Fruit fly (Drosophila melanogaster) whole organism, embryonic: ENCODE measurements around the gene GstO2.

Source experiments
- Blimp-1 ChIP-seq: fragments of 200-800 bp; sonication (Bioruptor generic); optimal IDR thresholded peaks from 3 replicates; lab custom pipeline; 2018; ENCODE audit warnings: missing biosample characterization, missing genetic modification characterization, mild to moderate bottlenecking, moderate library complexity, missing genetic modification reagents
- C15 ChIP-seq: fragments of 200-800 bp; sonication (Bioruptor generic); IDR thresholded peaks from 3 replicates; pipeline ENCODE4 v1.3.6; 2022; ENCODE audit warnings: missing biosample characterization, missing genetic modification characterization
- CG10366 ChIP-seq: fragments of 200-800 bp; sonication (Bioruptor generic); IDR thresholded peaks from 2 replicates; pipeline ENCODE4 v1.3.6; 2022; ENCODE audit warnings: missing biosample characterization, missing genetic modification characterization
- CG11696 ChIP-seq: fragments of 200-800 bp; sonication (Bioruptor generic); IDR thresholded peaks from 2 replicates; pipeline ENCODE4 v1.3.6; 2022; ENCODE audit warnings: missing biosample characterization, missing genetic modification characterization
- CG14860 ChIP-seq: fragments of 200-800 bp; sonication (Bioruptor generic); IDR thresholded peaks from 3 replicates; pipeline ENCODE4 v1.3.6; 2022; ENCODE audit warnings: missing biosample characterization, missing genetic modification characterization; ENCODE audit not compliant: partially characterized antibody
- CG15514 ChIP-seq: fragments of 200-800 bp; sonication (Bioruptor generic); optimal IDR thresholded peaks from 3 replicates; lab custom pipeline; 2017; ENCODE audit warnings: missing biosample characterization, missing genetic modification characterization, mild to moderate bottlenecking, moderate library complexity, missing genetic modification reagents
- CG15601 ChIP-seq: fragments of 200-800 bp; sonication (Bioruptor generic); optimal IDR thresholded peaks from 3 replicates; lab custom pipeline; 2019; ENCODE audit warnings: missing biosample characterization, mild to moderate bottlenecking, missing genetic modification characterization, moderate library complexity
- CG15696 ChIP-seq: fragments of 200-800 bp; sonication (Bioruptor generic); optimal IDR thresholded peaks from 2 replicates; lab custom pipeline; 2019; ENCODE audit warnings: missing biosample characterization, mild to moderate bottlenecking, missing genetic modification characterization, moderate library complexity
- CG16813 ChIP-seq: fragments of 200-800 bp; sonication (Bioruptor generic); IDR thresholded peaks from 3 replicates; pipeline ENCODE4 v1.3.6; 2022; ENCODE audit warnings: missing biosample characterization, missing genetic modification characterization; ENCODE audit not compliant: partially characterized antibody
- CG16815 ChIP-seq: fragments of 200-800 bp; sonication (Bioruptor generic); optimal IDR thresholded peaks from 3 replicates; lab custom pipeline; 2017; ENCODE audit warnings: missing biosample characterization, mild to moderate bottlenecking, missing genetic modification characterization
- CG18599 ChIP-seq: fragments of 200-800 bp; sonication (Bioruptor generic); optimal IDR thresholded peaks from 3 replicates; lab custom pipeline; 2017; ENCODE audit warnings: missing biosample characterization, missing genetic modification characterization, mild to moderate bottlenecking, moderate library complexity, missing genetic modification reagents
- CG2712 ChIP-seq: fragments of 200-800 bp; optimal IDR thresholded peaks from 3 replicates; lab custom pipeline; 2019; ENCODE audit warnings: missing biosample characterization, mild to moderate bottlenecking, missing genetic modification characterization, moderate library complexity
- CG3995 ChIP-seq: fragments of 200-800 bp; sonication (Bioruptor generic); optimal IDR thresholded peaks from 3 replicates; lab custom pipeline; 2016; ENCODE audit warnings: missing biosample characterization, missing genetic modification characterization
- CG4360 ChIP-seq: fragments of 200-800 bp; sonication (Bioruptor generic); IDR thresholded peaks from 2 replicates; pipeline ENCODE4 v1.3.6; 2022; ENCODE audit warnings: missing biosample characterization, missing genetic modification characterization
- CG7556 ChIP-seq: fragments of 200-800 bp; sonication (Bioruptor generic); optimal IDR thresholded peaks from 2 replicates; lab custom pipeline; 2017; ENCODE audit warnings: missing biosample characterization, mild to moderate bottlenecking, missing genetic modification characterization
- CG8388 ChIP-seq: fragments of 200-800 bp; sonication (Bioruptor generic); optimal IDR thresholded peaks from 2 replicates; lab custom pipeline; 2019; ENCODE audit warnings: missing biosample characterization, mild to moderate bottlenecking, missing genetic modification characterization, moderate library complexity
- CG8478 ChIP-seq: fragments of >200 bp; optimal IDR thresholded peaks from 2 replicates; lab custom pipeline; 2018
- CG8924 ChIP-seq: fragments of 200-800 bp; optimal IDR thresholded peaks from 3 replicates; lab custom pipeline; 2019; ENCODE audit warnings: missing biosample characterization, mild to moderate bottlenecking, missing genetic modification characterization, moderate library complexity
- CG9932 ChIP-seq: fragments of 200-800 bp; sonication (Bioruptor generic); IDR thresholded peaks from 2 replicates; pipeline ENCODE4 v1.3.6; 2022; ENCODE audit warnings: missing biosample characterization, missing genetic modification characterization
- D19B ChIP-seq: fragments of 200-800 bp; sonication (Bioruptor generic); optimal IDR thresholded peaks from 2 replicates; lab custom pipeline; 2017; ENCODE audit warnings: missing biosample characterization, mild to moderate bottlenecking, missing genetic modification characterization
- Elba2 ChIP-seq: fragments of 200-800 bp; sonication (Bioruptor generic); optimal IDR thresholded peaks from 3 replicates; lab custom pipeline; 2016; ENCODE audit warnings: missing biosample characterization, missing genetic modification characterization
- Fer3 ChIP-seq: fragments of 200-800 bp; sonication (Bioruptor generic); optimal IDR thresholded peaks from 2 replicates; lab custom pipeline; 2018; ENCODE audit warnings: missing biosample characterization, mild to moderate bottlenecking, missing genetic modification characterization, moderate library complexity
- NFAT ChIP-seq: fragments of 200-800 bp; sonication (Bioruptor generic); IDR thresholded peaks from 2 replicates; pipeline ENCODE4 v1.3.6; 2022; ENCODE audit warnings: missing biosample characterization, missing genetic modification characterization
- Ptx1 ChIP-seq: fragments of 200-800 bp; sonication (Bioruptor generic); IDR thresholded peaks from 2 replicates; pipeline ENCODE4 v1.3.6; 2022; ENCODE audit warnings: missing biosample characterization, missing genetic modification characterization
- Sin3A ChIP-seq: fragments of >200 bp; optimal IDR thresholded peaks from 2 replicates; lab custom pipeline; 2018
- Six4 ChIP-seq: fragments of 200-800 bp; sonication (Bioruptor generic); optimal IDR thresholded peaks from 2 replicates; lab custom pipeline; 2016; ENCODE audit warnings: missing biosample characterization, missing genetic modification characterization
- Sox100B ChIP-seq: fragments of 200-800 bp; sonication (Bioruptor generic); optimal IDR thresholded peaks from 3 replicates; lab custom pipeline; 2018; ENCODE audit warnings: missing biosample characterization, mild to moderate bottlenecking, missing genetic modification characterization
- Tbp ChIP-seq: fragments of >200 bp; optimal IDR thresholded peaks from 2 replicates; lab custom pipeline; 2018; ENCODE audit warnings: missing biosample characterization, missing genetic modification characterization
- Xrp1 ChIP-seq: fragments of 200-800 bp; sonication (Bioruptor generic); IDR thresholded peaks from 2 replicates; pipeline ENCODE4 v1.3.6; 2022; ENCODE audit warnings: missing biosample characterization, missing genetic modification characterization
- ac ChIP-seq: fragments of 200-800 bp; sonication (Bioruptor generic); optimal IDR thresholded peaks from 3 replicates; lab custom pipeline; 2017; ENCODE audit warnings: missing biosample characterization, mild to moderate bottlenecking, missing genetic modification characterization
- ato ChIP-seq: fragments of 200-800 bp; sonication (Bioruptor generic); IDR thresholded peaks from 2 replicates; pipeline ENCODE4 v1.3.6; 2022; ENCODE audit warnings: missing biosample characterization, missing genetic modification characterization; ENCODE audit not compliant: partially characterized antibody
- bbx ChIP-seq: fragments of 200-800 bp; sonication (Bioruptor generic); IDR thresholded peaks from 2 replicates; pipeline ENCODE4 v1.3.6; 2022; ENCODE audit warnings: missing biosample characterization, missing genetic modification characterization; ENCODE audit not compliant: partially characterized antibody
- chif ChIP-seq, 2 experiments: fragments of 200-800 bp; sonication (Bioruptor generic); optimal IDR thresholded peaks; 3 replicates each; lab custom pipeline; 2016; ENCODE audit warnings: missing biosample characterization in 2 of 2, missing genetic modification characterization in 2 of 2
- dimm ChIP-seq: fragments of 200-800 bp; sonication (Bioruptor generic); IDR thresholded peaks from 2 replicates; pipeline ENCODE4 v1.3.6; 2022; ENCODE audit warnings: missing biosample characterization, missing genetic modification characterization
- dpn ChIP-seq, 2 experiments: fragments of 200-800 bp; sonication (Bioruptor generic); optimal IDR thresholded peaks; 3 replicates each; lab custom pipeline; 2016; ENCODE audit warnings: missing biosample characterization in 2 of 2, missing genetic modification characterization in 2 of 2
- gcm2 ChIP-seq: fragments of 200-800 bp; sonication (Bioruptor generic); optimal IDR thresholded peaks from 2 replicates; lab custom pipeline; 2016; ENCODE audit warnings: missing biosample characterization, missing genetic modification characterization
- grn ChIP-seq: fragments of 200-800 bp; sonication (Bioruptor generic); optimal IDR thresholded peaks from 3 replicates; lab custom pipeline; 2017; ENCODE audit warnings: missing biosample characterization, missing genetic modification characterization
- gro ChIP-seq: fragments of 200-800 bp; sonication (Bioruptor generic); optimal IDR thresholded peaks from 2 replicates; lab custom pipeline; 2016; ENCODE audit warnings: missing biosample characterization, missing genetic modification characterization
- hkb ChIP-seq, 2 experiments: fragments of 200-800 bp in 1 of 2; fragments of >200 bp in 1 of 2; sonication (Bioruptor generic) in 1 of 2; IDR thresholded peaks in 1 of 2; optimal IDR thresholded peaks in 1 of 2; 2 replicates each; pipeline versions ENCODE4 v1.3.6 to Lab custom; 2017 to 2022; ENCODE audit warnings: missing biosample characterization in 1 of 2, missing genetic modification characterization in 1 of 2
- ken ChIP-seq: fragments of 200-800 bp; sonication (Bioruptor generic); IDR thresholded peaks from 3 replicates; pipeline ENCODE4 v1.3.6; 2022; ENCODE audit warnings: missing biosample characterization, missing genetic modification characterization
- mam ChIP-seq: fragments of 200-800 bp; sonication (Bioruptor generic); optimal IDR thresholded peaks from 3 replicates; lab custom pipeline; 2016; ENCODE audit warnings: missing biosample characterization, missing genetic modification characterization
- nerfin-1 ChIP-seq: fragments of 200-800 bp; sonication (Bioruptor generic); optimal IDR thresholded peaks from 3 replicates; lab custom pipeline; 2019; ENCODE audit warnings: missing biosample characterization, mild to moderate bottlenecking, missing genetic modification characterization, moderate library complexity
- odd ChIP-seq: fragments of 200-800 bp; sonication (Bioruptor generic); optimal IDR thresholded peaks from 2 replicates; lab custom pipeline; 2017; ENCODE audit warnings: missing biosample characterization, mild to moderate bottlenecking, missing genetic modification characterization
- pita ChIP-seq: fragments of 200-800 bp; sonication (Bioruptor generic); optimal IDR thresholded peaks from 2 replicates; lab custom pipeline; 2017; ENCODE audit warnings: missing biosample characterization, mild to moderate bottlenecking, missing genetic modification characterization
- scrt ChIP-seq: fragments of 200-800 bp; sonication (Bioruptor generic); optimal IDR thresholded peaks from 2 replicates; lab custom pipeline; 2018; ENCODE audit warnings: missing biosample characterization, mild to moderate bottlenecking, missing genetic modification characterization, moderate library complexity
- sd ChIP-seq: fragments of 200-800 bp; sonication (Bioruptor generic); optimal IDR thresholded peaks from 3 replicates; lab custom pipeline; 2018; ENCODE audit warnings: missing biosample characterization, mild to moderate bottlenecking, missing genetic modification characterization, moderate library complexity
- sens-2 ChIP-seq: fragments of 200-800 bp; sonication (Bioruptor generic); IDR thresholded peaks from 2 replicates; pipeline ENCODE4 v1.3.6; 2022; ENCODE audit warnings: missing biosample characterization, missing genetic modification characterization
- tll ChIP-seq, 2 experiments: fragments of 200-800 bp in 1 of 2; fragments of >200 bp in 1 of 2; sonication (Bioruptor generic) in 1 of 2; optimal IDR thresholded peaks; 2 replicates each; lab custom pipeline; 2017 to 2019; ENCODE audit warnings: missing biosample characterization in 2 of 2, missing genetic modification characterization in 2 of 2, mild to moderate bottlenecking in 1 of 2, moderate library complexity in 1 of 2
- tna ChIP-seq: fragments of 200-800 bp; sonication (Bioruptor generic); IDR thresholded peaks from 2 replicates; pipeline ENCODE4 v1.3.6; 2022; ENCODE audit warnings: missing biosample characterization, missing genetic modification characterization; ENCODE audit not compliant: partially characterized antibody
- vnd ChIP-seq: fragments of 200-800 bp; sonication (Bioruptor generic); IDR thresholded peaks from 3 replicates; pipeline ENCODE4 v1.3.6; 2022; ENCODE audit warnings: missing biosample characterization, missing genetic modification characterization; ENCODE audit not compliant: partially characterized antibody

Gene GstO2

DNA sequence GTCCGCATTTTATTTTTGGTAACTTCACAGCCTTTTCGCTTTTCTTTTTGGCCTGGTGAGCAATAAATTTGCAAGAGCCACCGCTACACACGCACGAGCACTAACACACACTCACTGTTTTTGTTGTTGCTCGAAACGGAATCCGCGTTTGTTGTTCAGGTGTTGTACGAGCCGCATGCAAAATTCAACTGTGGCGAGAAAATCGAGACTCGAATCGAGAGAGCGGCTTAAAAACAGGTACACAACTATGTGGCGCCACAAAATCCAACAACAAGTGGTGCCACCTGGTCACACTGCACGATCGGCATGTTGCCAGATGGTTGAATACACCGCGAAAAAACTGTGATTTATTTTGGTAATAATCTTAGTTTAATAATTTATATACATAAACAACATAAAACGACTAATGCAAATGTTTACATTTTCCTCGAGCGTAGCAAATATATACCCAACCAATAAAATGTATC is 16.3 kb downstream of the GstO2 start, which contains the start of gene CG43163 (continued):
- TF ChIP-seq ato (peak; percentile 47; the same call in 1 of the 2 replicates), Sox100B (GFP tag; lab: Kevin White, UChicago) (no peak), nerfin-1 (tag; lab: Kevin White, UChicago) (peak; percentile 48), CG3995 (GFP tag; lab: Kevin White, UChicago) (no peak), CG18599 (GFP tag; lab: Kevin White, UChicago) (peak; percentile 54), CG7556 (peak; percentile 56), D19B (GFP tag; lab: Kevin White, UChicago) (no peak), CG10366 (GFP tag; lab: Robert Waterston, UW) (peak; percentile 50), NFAT (GFP tag; lab: Robert Waterston, UW) (peak; percentile 63), CG14860 (GFP tag; lab: Robert Waterston, UW) (no peak), CG15514 (peak; percentile 65), ac (GFP tag; lab: Kevin White, UChicago) (no peak), CG15601 (tag; lab: Kevin White, UChicago) (peak; percentile 58), gcm2 (GFP tag; lab: Kevin White, UChicago) (peak; percentile 42), CG4360 (peak; percentile 85), tll (GFP tag; optimal IDR thresholded peaks at IDR 0.05; lab: Kevin White, UChicago) (no peak), tna (GFP tag; lab: Robert Waterston, UW) (no peak), gro (GFP tag; lab: Kevin White, UChicago) (peak; percentile 3), Six4 (GFP tag; lab: Kevin White, UChicago) (peak; percentile 8), Xrp1 (GFP tag; lab: Robert Waterston, UW) (peak; percentile 79), bbx (GFP tag; lab: Robert Waterston, UW) (no peak), mam (GFP tag; lab: Kevin White, UChicago) (peak; percentile 27), C15 (GFP tag; lab: Robert Waterston, UW) (no peak), CG9932 (GFP tag; lab: Robert Waterston, UW) (peak; percentile 73), scrt (GFP tag; lab: Kevin White, UChicago) (peak; percentile 25), pita (no peak), dpn (GFP tag; optimal IDR thresholded peaks at IDR 0.05; lab: Kevin White, UChicago) (peak; percentile 61 to 68), ken (no peak), Blimp-1 (no peak), Tbp (no peak), CG16815 (GFP tag; lab: Kevin White, UChicago) (peak; percentile 33), CG8924 (tag; lab: Kevin White, UChicago) (peak; percentile 48), CG2712 (peak; percentile 80), hkb (optimal IDR thresholded peaks at IDR 0.05; lab: Kevin White, UChicago) (no peak), hkb (GFP tag; IDR thresholded peaks at IDR 0.05; lab: Robert Waterston, UW) (peak; percentile 77), vnd (no peak), chif (GFP tag; optimal IDR thresholded peaks at IDR 0.05; lab: Kevin White, UChicago) (peak; percentile 27 to 47), Sin3A (lab: Kevin White, UChicago) (no peak), odd (GFP tag; lab: Kevin White, UChicago) (no peak), CG8388 (GFP tag; lab: Kevin White, UChicago) (peak; percentile 68), Elba2 (GFP tag; lab: Kevin White, UChicago) (no peak), grn (GFP tag; lab: Kevin White, UChicago) (no peak), Ptx1 (GFP tag; lab: Robert Waterston, UW) (peak; percentile 55), Fer3 (peak; percentile 61), dimm (GFP tag; lab: Robert Waterston, UW) (no peak), sens-2 (GFP tag; lab: Robert Waterston, UW) (no peak), CG15696 (tag; lab: Kevin White, UChicago) (peak; percentile 50), sd (tag; lab: Kevin White, UChicago) (peak; percentile 53), CG8478 (lab: Kevin White, UChicago) (no peak), CG11696 (GFP tag; lab: Robert Waterston, UW) (0 out of 2 replicates have a peak, but pooled peaks have one; percentile 30), CG16813 (GFP tag; lab: Robert Waterston, UW) (0 out of 3 replicates have a peak, but pooled peaks have one; percentile 34)
